Worm (Caenorhabditis elegans): ENCODE results near the gene T19C3.7.
A peak's percentile ranks its signal among the peaks of the same experiment; 100 is the strongest.

Gene T19C3.7

ce11 chrIII:670994-671393 is 35.0 kb upstream of the T19C3.7 start:
- peak; percentile 46 for TF ChIP-seq lin-40 (tag; optimal IDR thresholded peaks at IDR 0.05)
- peak; percentile 1 for TF ChIP-seq attf-5 (GFP tag; optimal IDR thresholded peaks at IDR 0.05)
- peak; percentile 92 for TF ChIP-seq zfh-2 (GFP tag; conservative IDR thresholded peaks at IDR 0.05)
- TF ChIP-seq ama-1 (optimal IDR thresholded peaks at IDR 0.05): no peak
- TF ChIP-seq ama-1 (GFP tag; optimal IDR thresholded peaks at IDR 0.05): no peak
- no peak for TF ChIP-seq lsl-1 (GFP tag; optimal IDR thresholded peaks at IDR 0.05)
- TF ChIP-seq K12H6.12 (tag; optimal IDR thresholded peaks at IDR 0.05): peak; percentile 51
- TF ChIP-seq Y53G8AR.9 (GFP tag; conservative IDR thresholded peaks at IDR 0.05): no peak
- TF ChIP-seq lin-35 (GFP tag; optimal IDR thresholded peaks at IDR 0.05): peak in 1 of 3 experiments; percentile 34
- TF ChIP-seq ceh-27 (GFP tag; optimal IDR thresholded peaks at IDR 0.05): peak; percentile 5
- peak; percentile 17; the same call in 1 of the 2 replicates for TF ChIP-seq dox-1 (GFP tag; IDR thresholded peaks at IDR 0.05)
- peak; percentile 57; the same call in 1 of the 2 replicates for TF ChIP-seq hmg-1.2 (GFP tag; IDR thresholded peaks at IDR 0.05)
- TF ChIP-seq rpc-1 (optimal IDR thresholded peaks at IDR 0.05): no peak
- TF ChIP-seq rpc-1 (tag; optimal IDR thresholded peaks at IDR 0.05): no peak
- TF ChIP-seq cebp-1 (GFP tag; IDR thresholded peaks at IDR 0.05): no peak
- peak; percentile 43 for TF ChIP-seq cebp-1 (tag; optimal IDR thresholded peaks at IDR 0.05)

- TF ChIP-seq egl-44 (GFP tag; IDR thresholded peaks at IDR 0.05) (peak; percentile 26; the same call in 1 of the 2 replicates), lin-40 (tag; optimal IDR thresholded peaks at IDR 0.05) (peak; percentile 57), ceh-27 (GFP tag; optimal IDR thresholded peaks at IDR 0.05) (peak; percentile 66), zfh-2 (GFP tag; conservative IDR thresholded peaks at IDR 0.05) (peak; percentile 87), cebp-2 (GFP tag; IDR thresholded peaks at IDR 0.05) (no peak), lin-35 (GFP tag; optimal IDR thresholded peaks at IDR 0.05) (peak in 1 of 3 experiments; percentile 45), lin-54 (GFP tag; optimal IDR thresholded peaks at IDR 0.05) (no peak), pbrm-1 (GFP tag; IDR thresholded peaks at IDR 0.05) (0 out of 2 replicates have a peak, but pooled peaks have one; percentile 16), rpc-1 (optimal IDR thresholded peaks at IDR 0.05) (no peak), rpc-1 (tag; optimal IDR thresholded peaks at IDR 0.05) (no peak), mcd-1 (GFP tag; IDR thresholded peaks at IDR 0.05) (peak; percentile 39; the same call in 1 of the 2 replicates), K12H6.12 (tag; optimal IDR thresholded peaks at IDR 0.05) (peak; percentile 59), dox-1 (GFP tag; IDR thresholded peaks at IDR 0.05) (peak; percentile 17; the same call in 1 of the 2 replicates), hmg-1.2 (GFP tag; IDR thresholded peaks at IDR 0.05) (peak; percentile 41; the same call in 1 of the 2 replicates), F33H1.4 (GFP tag; IDR thresholded peaks at IDR 0.05) (no peak), ets-4 (GFP tag; optimal IDR thresholded peaks at IDR 0.05) (no peak), madf-6 (GFP tag; IDR thresholded peaks at IDR 0.05) (no peak), lin-26 (GFP tag; IDR thresholded peaks at IDR 0.05) (no peak)
Measured at ce11 chrIII:668303-668893, 32.4 kb upstream of the T19C3.7 start, which contains the start of gene W02B3.3. TSS of gene W02B3.3 (minus strand) at chrIII:668433.

ce11 chrIII:665173-665757 is 29.3 kb upstream of the T19C3.7 start, which contains the start of gene C09F5.3:
TSS of gene C09F5.3 (minus strand) at chrIII:665266.
- TF ChIP-seq madf-10 (tag; optimal IDR thresholded peaks at IDR 0.05) (no peak), zfh-2 (GFP tag; conservative IDR thresholded peaks at IDR 0.05) (peak; percentile 42; the same call in 1 of the 2 replicates), unc-62 (GFP tag; optimal IDR thresholded peaks at IDR 0.05) (no peak)

- TF ChIP-seq F49E8.2 (tag; optimal IDR thresholded peaks at IDR 0.05; ENCODE audit: insufficient read depth) (no peak), B0019.2 (GFP tag; conservative IDR thresholded peaks at IDR 0.05) (no peak), nhr-80 (tag; optimal IDR thresholded peaks at IDR 0.05) (no peak)
Measured at ce11 chrIII:658357-658756, 22.4 kb upstream of the T19C3.7 start, which contains the start of gene C09F5.1. TSS of gene C09F5.1 (plus strand) at chrIII:658709.

ce11 chrIII:657241-657640 is 21.3 kb upstream of the T19C3.7 start:
- no peak for TF ChIP-seq ztf-26 (tag; optimal IDR thresholded peaks at IDR 0.05)
- no peak for TF ChIP-seq aptf-3 (GFP tag; IDR thresholded peaks at IDR 0.05)
- no peak for TF ChIP-seq efl-1 (GFP tag; optimal IDR thresholded peaks at IDR 0.05)
- TF ChIP-seq zim-3 (tag; optimal IDR thresholded peaks at IDR 0.05): no peak
- no peak for TF ChIP-seq ceh-91 (GFP tag; IDR thresholded peaks at IDR 0.05)
- TF ChIP-seq tlf-1 (GFP tag; optimal IDR thresholded peaks at IDR 0.05): no peak
- no peak for TF ChIP-seq ztf-6 (GFP tag; IDR thresholded peaks at IDR 0.05)
- TF ChIP-seq ZK185.1 (tag; optimal IDR thresholded peaks at IDR 0.05; ENCODE audit: poor library complexity, severe bottlenecking): no peak
- no peak for TF ChIP-seq nhr-179 (tag; optimal IDR thresholded peaks at IDR 0.05)
- TF ChIP-seq lin-40 (tag; optimal IDR thresholded peaks at IDR 0.05): no peak
